Worm (Caenorhabditis elegans) whole organism, midembryonic: ENCODE data around the gene Y43F8B.24.

ENCODE experiments used
- T22C8.4 ChIP-seq: fragments of 200-800 bp; sonication (Bioruptor generic); IDR thresholded peaks from 2 replicates; pipeline ENCODE4 v1.3.6; 2022; ENCODE audit warnings: missing genetic modification characterization, missing compliant biosample characterization
- cog-1 ChIP-seq: sonication (generic microtip); optimal IDR thresholded peaks from 2 replicates; lab custom pipeline; 2016; ENCODE audit warnings: missing genetic modification characterization, missing compliant biosample characterization
- flt-1 ChIP-seq: fragments of 200-800 bp; sonication (Bioruptor generic); IDR thresholded peaks from 2 replicates; pipeline ENCODE4 v1.3.6; 2022; ENCODE audit warnings: missing genetic modification characterization, missing compliant biosample characterization
- klf-2 ChIP-seq: fragments of 200-800 bp; sonication (Bioruptor generic); conservative IDR thresholded peaks from 2 replicates; pipeline ENCODE4 v1.3.6; 2022; ENCODE audit warnings: missing genetic modification reagents, missing genetic modification characterization, missing compliant biosample characterization
- med-1 ChIP-seq: sonication (generic microtip); optimal IDR thresholded peaks from 2 replicates; lab custom pipeline; 2017; ENCODE audit warnings: missing genetic modification characterization, mild to moderate bottlenecking, missing compliant biosample characterization, antibody characterized with exemption, missing genetic modification reagents; ENCODE audit not compliant: insufficient read depth
- ref-1 ChIP-seq: fragments of 200-800 bp; sonication (Bioruptor generic); conservative IDR thresholded peaks from 2 replicates; pipeline ENCODE4 v1.3.6; 2022; ENCODE audit warnings: missing genetic modification reagents, missing genetic modification characterization, missing compliant biosample characterization
- tab-1 ChIP-seq: fragments of 200-800 bp; sonication (Bioruptor generic); IDR thresholded peaks from 2 replicates; pipeline ENCODE4 v1.3.6; 2022; ENCODE audit warnings: missing genetic modification characterization, missing compliant biosample characterization
- ztf-23 ChIP-seq: fragments of 200-800 bp; sonication (Bioruptor generic); IDR thresholded peaks from 2 replicates; pipeline ENCODE4 v1.3.6; 2022; ENCODE audit warnings: missing genetic modification reagents, missing genetic modification characterization, missing compliant biosample characterization
- ztf-29 ChIP-seq: fragments of 200-800 bp; sonication (Bioruptor generic); IDR thresholded peaks from 2 replicates; pipeline ENCODE4 v1.3.6; 2022; ENCODE audit warnings: missing genetic modification reagents, missing genetic modification characterization, missing compliant biosample characterization

Y43F8B.24 gene

DNA sequence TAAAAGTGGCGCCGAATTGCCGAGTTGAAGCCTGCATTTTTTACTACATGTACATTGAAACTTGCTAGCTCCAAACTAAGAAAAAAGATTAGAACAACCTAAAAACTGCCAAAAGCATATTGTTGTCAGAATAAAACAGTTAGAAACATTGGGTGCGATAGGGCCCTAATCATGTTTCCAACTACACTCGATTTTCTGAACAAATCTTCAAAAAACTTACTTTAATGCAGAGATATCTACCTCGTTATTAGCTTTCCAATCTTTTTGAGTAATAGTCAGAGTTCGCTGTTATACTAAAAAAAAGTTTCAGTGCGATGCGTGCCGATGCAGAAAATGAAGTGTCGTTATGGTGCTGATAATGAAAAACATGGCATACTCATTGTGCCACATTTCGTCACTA, 1.6 kb upstream of the Y43F8B.24 start, which contains the start of the genes Y43F8B.13 and Y43F8B.14:
Gene Y43F8B.13, plus strand, starts transcription at position 301 of the 400 bp plus-strand sequence.
Gene Y43F8B.14, minus strand, starts transcription at position 322 of the 400 bp plus-strand sequence.
- TF ChIP-seq tab-1 (GFP tag; lab: Robert Waterston, UW), result no peak
- TF ChIP-seq klf-2 (GFP tag; lab: Robert Waterston, UW), result no peak
- no peak for TF ChIP-seq ztf-23
- no peak for TF ChIP-seq flt-1 (GFP tag; lab: Robert Waterston, UW)
- TF ChIP-seq cog-1 (tag; lab: Kevin White, UChicago), result no peak
- no peak for TF ChIP-seq T22C8.4
- TF ChIP-seq ref-1, result no peak
- no peak for TF ChIP-seq ztf-29
- no peak for TF ChIP-seq med-1

DNA sequence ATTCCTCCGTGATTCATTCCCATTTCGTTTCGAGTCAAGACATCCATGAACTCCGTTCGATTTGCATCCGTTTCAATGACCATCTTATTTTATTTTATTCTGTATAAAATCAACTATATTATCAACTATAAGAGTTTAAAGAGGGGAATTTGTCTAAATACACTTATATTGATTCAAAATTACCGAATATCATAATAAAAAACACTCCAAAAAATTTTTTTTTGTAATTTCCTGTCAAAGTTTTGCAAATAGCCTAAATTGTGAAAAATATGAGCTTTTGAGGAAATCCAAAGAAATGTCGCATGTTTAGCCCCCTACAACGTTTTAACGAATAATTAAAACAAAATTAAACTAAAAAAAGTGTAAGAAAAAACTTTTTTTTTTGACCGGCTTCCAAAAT, 4.8 kb downstream of the Y43F8B.24 start, which contains the start of gene Y43F8B.15:
Gene Y43F8B.15, minus strand, starts transcription at position 101 of the 400 bp plus-strand sequence.
- TF ChIP-seq ref-1 (no peak), flt-1 (GFP tag; lab: Robert Waterston, UW) (no peak), T22C8.4 (no peak), klf-2 (GFP tag; lab: Robert Waterston, UW) (no peak), ztf-29 (no peak), tab-1 (GFP tag; lab: Robert Waterston, UW) (no peak), cog-1 (tag; lab: Kevin White, UChicago) (no peak), ztf-23 (no peak), med-1 (no peak)

DNA sequence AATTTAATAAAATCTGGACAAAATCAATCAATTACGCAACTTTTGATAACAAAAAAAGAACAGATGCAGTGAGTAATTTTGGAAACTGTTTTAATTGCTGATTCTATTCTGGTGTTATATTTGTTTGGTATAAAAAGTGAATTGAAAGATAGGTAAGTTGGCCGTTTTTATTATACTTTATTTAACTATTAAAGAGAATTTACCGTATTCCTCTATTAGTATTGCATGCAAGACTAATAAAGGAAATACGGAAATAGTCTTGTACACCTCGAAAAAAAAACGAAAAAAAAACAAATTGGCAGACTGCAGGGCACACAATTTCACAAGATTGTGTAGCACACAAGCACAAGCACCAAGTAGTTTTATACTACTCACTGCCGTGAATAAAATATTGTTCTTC, 5.4 kb downstream of the Y43F8B.24 start, which contains the start of gene Y43F8B.25:
Gene Y43F8B.25, plus strand, starts transcription at position 301 of the 400 bp plus-strand sequence.
- TF ChIP-seq tab-1 (GFP tag; lab: Robert Waterston, UW) (no peak), T22C8.4 (no peak), ref-1 (no peak), flt-1 (GFP tag; lab: Robert Waterston, UW) (no peak)

DNA sequence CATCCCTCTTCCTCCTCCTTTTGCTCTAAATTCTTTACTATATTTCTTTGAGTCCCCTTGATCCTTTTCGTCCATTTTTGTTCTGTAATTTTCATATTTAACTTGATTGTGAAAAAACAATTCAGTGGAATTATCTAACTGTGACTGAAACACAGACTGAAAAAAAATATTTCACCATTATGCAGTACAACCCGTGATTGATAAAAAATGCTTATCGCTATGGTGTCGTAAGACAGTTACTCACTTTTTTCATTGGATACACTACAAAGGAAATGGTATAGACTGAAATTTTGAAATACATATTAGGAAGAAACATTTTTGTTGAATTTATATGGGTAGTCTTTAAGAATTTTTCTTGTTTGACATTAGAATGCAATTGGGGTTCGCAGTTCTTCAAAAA, 10.4 kb downstream of the Y43F8B.24 start, which contains the start of gene Y43F8B.23:
Gene Y43F8B.23, minus strand, starts transcription at position 75 of the 400 bp plus-strand sequence.
- TF ChIP-seq flt-1 (GFP tag; lab: Robert Waterston, UW) (no peak), med-1 (no peak), T22C8.4 (no peak), ref-1 (no peak), klf-2 (GFP tag; lab: Robert Waterston, UW) (no peak), ztf-29 (no peak), tab-1 (GFP tag; lab: Robert Waterston, UW) (no peak), cog-1 (tag; lab: Kevin White, UChicago) (no peak), ztf-23 (no peak)

DNA sequence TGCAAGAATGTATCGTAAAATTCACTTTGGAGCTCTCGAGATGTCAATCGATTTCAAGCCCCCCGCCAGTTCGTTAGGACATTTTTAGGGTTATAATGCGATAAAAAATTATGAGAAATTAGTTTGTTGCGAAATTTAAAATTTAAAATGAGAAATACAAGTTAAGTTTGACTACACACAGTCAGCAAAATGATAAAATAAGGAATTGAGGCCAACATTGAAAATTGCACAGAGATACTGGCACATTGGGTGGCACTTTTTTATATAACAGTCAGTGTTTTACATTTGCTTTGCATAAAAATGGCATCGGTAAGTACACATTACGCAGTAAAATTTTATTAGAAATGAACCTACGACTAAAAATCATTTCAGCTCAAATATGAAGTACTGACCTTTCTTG, 10.9 kb downstream of the Y43F8B.24 start, which contains the start of gene Y43F8B.12:
Gene Y43F8B.12, plus strand, starts transcription at position 301 of the 400 bp plus-strand sequence.
- no peak for TF ChIP-seq tab-1 (GFP tag; lab: Robert Waterston, UW)
- TF ChIP-seq ref-1, result no peak
- no peak for TF ChIP-seq flt-1 (GFP tag; lab: Robert Waterston, UW)
- TF ChIP-seq cog-1 (tag; lab: Kevin White, UChicago), result no peak
- TF ChIP-seq T22C8.4, result no peak
- no peak for TF ChIP-seq ztf-23
- no peak for TF ChIP-seq ztf-29
- no peak for TF ChIP-seq med-1
- TF ChIP-seq klf-2 (GFP tag; lab: Robert Waterston, UW), result no peak

DNA sequence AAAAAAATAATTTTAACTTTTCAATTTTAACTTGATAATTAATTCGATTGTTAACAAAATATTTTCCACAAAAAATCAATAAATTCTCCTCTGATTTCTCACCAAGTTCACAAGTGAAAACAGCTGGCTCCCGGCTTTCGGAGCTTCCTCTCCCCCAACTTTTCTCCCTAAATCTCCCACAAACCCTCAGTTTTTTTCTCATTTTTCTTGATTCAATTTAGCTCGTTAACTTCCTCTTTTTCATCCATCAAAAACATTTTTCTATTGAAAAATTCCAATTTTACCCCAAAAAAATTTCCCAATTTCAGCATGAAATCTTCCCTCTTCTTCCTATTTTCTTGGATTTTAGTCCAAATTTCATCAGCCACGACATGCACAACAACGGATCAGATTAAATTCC, 13.2 kb downstream of the Y43F8B.24 start, which contains the start of gene Y43F8B.11:
Gene Y43F8B.11, plus strand, starts transcription at position 301 of the 400 bp plus-strand sequence.
- no peak for TF ChIP-seq T22C8.4
- no peak for TF ChIP-seq klf-2 (GFP tag; lab: Robert Waterston, UW)
- TF ChIP-seq flt-1 (GFP tag; lab: Robert Waterston, UW), result no peak
- no peak for TF ChIP-seq ref-1
- TF ChIP-seq ztf-29, result no peak
- TF ChIP-seq med-1, result no peak
- TF ChIP-seq tab-1 (GFP tag; lab: Robert Waterston, UW), result no peak
- no peak for TF ChIP-seq ztf-23
- TF ChIP-seq cog-1 (tag; lab: Kevin White, UChicago), result no peak

DNA sequence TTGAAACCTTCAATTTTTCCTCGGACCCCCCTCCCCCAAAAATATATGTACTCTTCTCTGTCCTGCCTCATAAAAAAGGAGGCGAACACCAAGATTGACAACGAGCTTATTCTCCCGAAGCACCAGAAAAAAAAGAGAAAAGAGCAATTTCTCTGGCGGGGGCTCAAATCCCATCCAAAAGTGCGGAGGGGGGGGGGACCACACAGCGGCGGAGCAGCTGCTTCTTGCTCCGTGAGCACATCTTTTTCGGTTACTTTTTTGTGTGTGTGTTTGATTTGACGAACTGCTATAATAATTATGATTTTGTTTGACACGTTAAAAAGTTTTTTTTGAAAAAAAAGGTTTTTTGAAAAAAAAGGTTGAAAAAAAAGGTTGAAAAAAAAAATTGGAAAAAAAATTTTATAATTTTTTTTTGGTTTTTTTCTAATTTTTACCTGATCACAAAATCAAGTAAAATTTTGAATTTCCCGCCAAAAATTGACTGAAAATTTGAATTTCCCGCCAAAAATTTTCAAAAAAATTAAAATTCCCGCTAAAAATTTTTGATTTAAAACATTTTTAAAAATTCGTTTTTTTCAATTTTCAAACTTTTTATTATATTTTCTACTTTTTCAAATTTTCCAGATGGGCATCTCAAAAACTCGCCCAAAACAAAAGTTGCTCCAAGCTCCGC, 16.8 kb downstream of the Y43F8B.24 start, which contains the start of gene Y43F8B.10:
Gene Y43F8B.10, plus strand, starts transcription at position 623 of the 673 bp plus-strand sequence.
- TF ChIP-seq ztf-29 (no peak), cog-1 (tag; lab: Kevin White, UChicago) (no peak), ztf-23 (no peak), flt-1 (GFP tag; lab: Robert Waterston, UW) (no peak), ref-1 (no peak), tab-1 (GFP tag; lab: Robert Waterston, UW) (no peak), T22C8.4 (no peak), med-1 (no peak), klf-2 (GFP tag; lab: Robert Waterston, UW) (no peak)

DNA sequence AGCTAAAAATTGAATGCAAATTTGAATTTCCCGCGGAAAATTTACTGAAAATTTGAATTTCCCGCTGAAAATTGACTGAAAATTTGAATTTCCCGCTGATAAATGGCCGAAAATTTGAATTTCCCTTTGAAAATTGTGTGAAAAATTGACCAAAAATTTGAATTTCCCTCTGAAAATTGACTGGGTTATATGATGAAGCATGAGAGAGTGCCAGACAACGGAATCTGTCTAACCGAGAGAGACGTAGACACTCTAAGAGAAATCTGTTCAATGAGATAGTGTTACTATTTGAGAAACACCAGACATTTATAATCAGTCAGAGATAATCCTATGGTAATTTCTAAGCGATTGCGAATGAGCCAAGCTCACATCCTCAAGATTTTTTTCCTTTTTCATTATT, 20.1 kb downstream of the Y43F8B.24 start:
- TF ChIP-seq flt-1 (GFP tag; lab: Robert Waterston, UW) (no peak), med-1 (no peak), ztf-23 (no peak), klf-2 (GFP tag; lab: Robert Waterston, UW) (no peak), ztf-29 (no peak), cog-1 (tag; lab: Kevin White, UChicago) (no peak), T22C8.4 (no peak), tab-1 (GFP tag; lab: Robert Waterston, UW) (no peak), ref-1 (no peak)

DNA sequence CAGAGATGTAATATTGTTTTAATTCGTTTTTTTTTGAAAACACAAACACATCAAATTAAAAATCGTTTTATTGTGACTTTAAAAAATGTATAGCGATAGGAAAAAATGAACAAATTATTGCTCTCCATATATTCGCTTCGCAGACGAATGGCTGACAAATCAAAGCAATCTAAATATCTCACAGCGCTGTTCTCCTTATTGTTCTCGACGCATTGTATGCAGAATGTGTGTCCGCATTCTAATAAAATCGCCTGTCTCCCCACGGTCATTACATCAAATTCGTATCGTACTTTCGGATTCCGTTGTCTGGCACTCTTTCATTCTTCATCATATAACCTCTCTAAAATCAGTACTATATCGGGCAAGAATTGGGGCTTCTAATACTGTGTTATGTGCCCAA, 20.6 kb downstream of the Y43F8B.24 start, which contains the start of gene Y43F8B.9:
Gene Y43F8B.9, plus strand, starts transcription at position 301 of the 400 bp plus-strand sequence.
- TF ChIP-seq med-1 (no peak), cog-1 (tag; lab: Kevin White, UChicago) (no peak), klf-2 (GFP tag; lab: Robert Waterston, UW) (no peak), T22C8.4 (no peak), ztf-29 (no peak), ztf-23 (no peak), ref-1 (no peak), flt-1 (GFP tag; lab: Robert Waterston, UW) (no peak), tab-1 (GFP tag; lab: Robert Waterston, UW) (no peak)

DNA sequence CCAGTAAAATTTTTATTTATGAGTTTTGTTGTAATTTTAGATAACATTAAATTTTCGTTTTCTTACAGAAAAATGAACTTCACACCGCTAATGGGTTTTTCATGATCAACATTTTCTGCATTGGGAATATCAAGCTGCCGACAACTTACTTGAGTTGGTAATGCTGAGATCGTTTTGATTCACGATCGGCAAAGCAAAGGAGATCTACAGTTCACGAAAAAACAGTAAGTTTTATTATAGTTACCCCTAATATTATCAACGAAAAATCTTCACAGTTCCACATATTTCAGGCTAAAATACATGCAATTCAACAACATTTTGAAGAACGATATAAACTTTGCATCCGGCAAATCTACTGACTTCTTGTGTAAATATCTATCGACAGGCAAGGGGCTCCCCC, 25.3 kb downstream of the Y43F8B.24 start, which contains the start of gene Y43F8B.22:
Gene Y43F8B.22, plus strand, starts transcription at position 301 of the 400 bp plus-strand sequence.
- no peak for TF ChIP-seq T22C8.4
- TF ChIP-seq tab-1 (GFP tag; lab: Robert Waterston, UW), result no peak
- TF ChIP-seq ztf-23, result no peak
